Worm (Caenorhabditis elegans): ENCODE data around the gene mat-2.
"Not testable (repeated sequence)": the region's sequence is repeated elsewhere in the genome, so short reads cannot be mapped to it uniquely, and the experiment has no call there.

The mat-2 gene

DNA sequence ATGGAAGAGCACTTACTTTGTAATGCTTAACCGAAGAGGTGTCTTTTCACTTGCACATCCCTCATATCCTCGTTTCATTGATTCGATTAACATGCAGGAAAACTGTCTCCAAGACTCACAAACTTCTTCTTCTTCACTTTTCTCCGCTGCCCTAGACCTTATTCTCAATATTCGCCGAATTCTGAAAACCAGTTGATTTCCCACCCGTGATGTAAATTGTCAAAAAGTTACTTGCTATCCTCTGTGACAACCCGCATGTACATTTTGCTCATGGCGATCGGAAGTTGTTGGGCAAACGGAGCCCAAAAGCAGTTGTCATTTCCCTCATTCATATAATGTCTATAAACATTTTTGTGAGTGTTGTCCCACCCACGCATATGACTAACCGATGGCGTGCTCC, 2.1 kb upstream of the mat-2 start:
- TF ChIP-seq elt-1 (tag; optimal IDR thresholded peaks at IDR 0.05; ENCODE audit: borderline replicate concordance, insufficient read depth) (no peak), ham-2 (GFP tag; optimal IDR thresholded peaks at IDR 0.05) (no peak), zip-8 (tag; optimal IDR thresholded peaks at IDR 0.05) (no peak), nhr-2 (tag; optimal IDR thresholded peaks at IDR 0.05) (no peak), bed-3 (GFP tag; optimal IDR thresholded peaks at IDR 0.05) (no peak), cnd-1 (tag; optimal IDR thresholded peaks at IDR 0.05) (no peak), tbx-8 (GFP tag; optimal IDR thresholded peaks at IDR 0.05) (no peak), nhr-237 (tag; optimal IDR thresholded peaks at IDR 0.05) (no peak), unc-62 (GFP tag; optimal IDR thresholded peaks at IDR 0.05) (no peak), ceh-83 (GFP tag; optimal IDR thresholded peaks at IDR 0.05) (no peak), ceh-43 (GFP tag; optimal IDR thresholded peaks at IDR 0.05) (no peak), mab-5 (tag; optimal IDR thresholded peaks at IDR 0.05) (no peak)

DNA sequence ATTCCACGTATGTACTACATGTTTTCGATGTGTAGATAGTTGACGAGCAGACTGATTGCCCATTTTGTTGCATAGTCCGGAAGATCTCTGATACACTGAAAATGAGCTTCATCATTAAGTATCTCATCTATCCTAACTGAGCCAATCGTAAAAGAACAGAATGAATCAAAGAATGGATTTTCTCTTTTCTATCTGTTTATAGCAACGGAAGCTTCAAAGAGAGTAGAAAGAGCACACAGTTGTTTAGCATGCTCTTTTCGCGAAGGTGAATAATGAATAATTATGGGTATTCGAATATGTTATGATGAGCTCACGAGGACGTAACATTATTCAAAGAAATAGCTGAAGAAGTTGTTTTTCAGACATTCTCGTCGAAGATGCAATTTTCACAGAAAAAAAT, 1.4 kb upstream of the mat-2 start, which contains the start of gene glb-4:
TSS of gene glb-4 (minus strand) at position 101 of the 400 bp plus-strand sequence.
- TF ChIP-seq elt-1 (tag; optimal IDR thresholded peaks at IDR 0.05; ENCODE audit: borderline replicate concordance, insufficient read depth) (no peak), ceh-39 (tag; optimal IDR thresholded peaks at IDR 0.05) (no peak), zip-8 (tag; optimal IDR thresholded peaks at IDR 0.05) (no peak), unc-120 (tag; optimal IDR thresholded peaks at IDR 0.05; ENCODE audit: poor library complexity, severe bottlenecking) (no peak), sem-2 (GFP tag; optimal IDR thresholded peaks at IDR 0.05) (no peak), bed-3 (GFP tag; optimal IDR thresholded peaks at IDR 0.05) (no peak), ham-2 (GFP tag; optimal IDR thresholded peaks at IDR 0.05) (no peak)

DNA sequence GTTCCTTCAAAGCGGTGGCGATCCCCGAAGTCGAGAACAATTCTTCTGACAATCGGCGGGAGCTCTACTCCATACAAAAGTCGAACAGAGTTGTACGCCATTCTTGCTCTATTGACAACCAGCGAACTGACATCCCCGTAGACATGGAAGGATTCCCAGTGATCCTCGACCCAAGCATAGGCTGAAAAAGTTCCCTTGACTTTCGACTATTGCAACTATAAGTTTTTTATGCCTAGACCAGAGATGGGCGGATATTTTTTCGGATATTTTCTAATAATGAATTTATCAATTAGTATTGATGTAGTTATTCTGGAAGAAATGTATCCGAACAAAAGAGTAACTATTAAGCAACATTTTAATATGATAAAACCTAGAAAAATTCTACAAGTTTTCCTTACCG, 9.3 kb downstream of the mat-2 start, which contains the start of gene W10C6.2:
TSS of gene W10C6.2 (minus strand) at position 101 of the 400 bp plus-strand sequence.
- TF ChIP-seq pha-4 (tag; optimal IDR thresholded peaks at IDR 0.05); ceh-43 (GFP tag; optimal IDR thresholded peaks at IDR 0.05); lin-32 (GFP tag; optimal IDR thresholded peaks at IDR 0.05): not testable (repeated sequence)

DNA sequence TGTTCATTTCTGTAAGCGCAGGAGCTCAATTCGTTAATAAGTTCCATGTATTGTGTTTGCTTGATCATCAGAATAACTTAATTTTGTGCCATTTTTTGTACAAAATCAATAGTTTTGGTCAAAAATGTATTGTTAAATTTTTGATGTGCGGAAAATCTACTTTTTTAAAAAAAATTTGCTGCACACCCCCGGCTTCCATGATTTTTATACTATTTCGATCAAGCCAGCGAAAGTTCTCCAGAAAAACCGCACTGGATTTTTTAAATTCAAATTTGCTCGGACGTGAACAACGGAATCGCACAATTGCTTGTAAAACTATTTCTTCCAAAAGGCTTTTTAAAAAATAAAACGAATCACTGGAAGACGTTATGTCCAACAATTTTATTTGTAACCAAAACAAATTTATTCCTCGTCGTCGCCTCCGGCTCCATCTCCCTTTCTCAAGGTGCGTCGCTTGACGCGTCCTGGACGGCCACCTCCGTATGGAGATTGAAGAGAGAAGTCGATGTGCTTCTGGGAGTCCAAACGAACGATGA, 12.6 kb downstream of the mat-2 start:
- TF ChIP-seq bed-3 (GFP tag; optimal IDR thresholded peaks at IDR 0.05) (no peak), ztf-11 (tag; optimal IDR thresholded peaks at IDR 0.05) (no peak), flh-1 (GFP tag; optimal IDR thresholded peaks at IDR 0.05) (no peak), nhr-2 (tag; optimal IDR thresholded peaks at IDR 0.05) (no peak), mab-5 (tag; optimal IDR thresholded peaks at IDR 0.05) (no peak), unc-62 (GFP tag; optimal IDR thresholded peaks at IDR 0.05) (no peak), mep-1 (tag; optimal IDR thresholded peaks at IDR 0.05) (no peak), zip-8 (tag; optimal IDR thresholded peaks at IDR 0.05) (no peak)

DNA sequence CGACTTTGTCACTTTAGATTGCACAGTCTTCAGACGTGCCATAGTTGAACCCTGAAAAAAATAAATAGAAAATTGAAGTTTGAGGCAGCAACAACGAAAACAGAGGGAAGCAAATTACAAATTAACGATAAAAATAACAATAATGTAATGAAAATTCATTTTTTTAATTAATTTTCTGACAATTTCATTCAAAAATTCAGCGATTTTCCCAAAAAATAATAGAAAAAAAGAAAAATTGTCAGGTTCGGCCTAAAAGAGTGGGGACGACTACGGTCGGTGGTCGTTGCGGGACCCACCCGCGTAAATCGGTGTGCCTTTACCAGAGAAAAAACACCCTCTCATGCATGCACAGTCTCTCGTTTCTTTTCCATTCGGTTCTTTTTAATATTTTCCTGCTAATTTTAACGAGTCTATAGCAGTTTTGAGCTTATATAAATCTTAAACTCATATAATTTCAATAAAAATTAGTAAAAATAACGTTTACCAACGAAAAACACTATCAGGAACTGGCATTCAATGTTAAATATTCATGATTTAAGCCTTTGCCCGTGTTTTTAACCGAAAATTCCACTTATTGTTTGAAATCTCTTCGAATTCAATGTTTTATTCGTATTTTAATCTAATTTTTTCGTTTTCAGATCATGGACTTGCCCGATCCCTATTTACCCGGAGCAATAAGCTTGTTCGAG, 13.9 kb downstream of the mat-2 start, which contains the start of the genes rps-9 and lsm-1:
TSS of gene rps-9 (minus strand) at position 51 of the 689 bp plus-strand sequence.
TSS of gene lsm-1 (plus strand) at position 639 of the 689 bp plus-strand sequence.
- TF ChIP-seq ces-1 (GFP tag; optimal IDR thresholded peaks at IDR 0.05) (peak; percentile 44), mep-1 (tag; optimal IDR thresholded peaks at IDR 0.05) (peak; percentile 46), hlh-1 (tag; optimal IDR thresholded peaks at IDR 0.05) (peak; percentile 11), lsy-2 (tag; optimal IDR thresholded peaks at IDR 0.05) (peak; percentile 95), nhr-28 (tag; optimal IDR thresholded peaks at IDR 0.05) (no peak), nhr-237 (tag; optimal IDR thresholded peaks at IDR 0.05) (peak; percentile 50)

DNA sequence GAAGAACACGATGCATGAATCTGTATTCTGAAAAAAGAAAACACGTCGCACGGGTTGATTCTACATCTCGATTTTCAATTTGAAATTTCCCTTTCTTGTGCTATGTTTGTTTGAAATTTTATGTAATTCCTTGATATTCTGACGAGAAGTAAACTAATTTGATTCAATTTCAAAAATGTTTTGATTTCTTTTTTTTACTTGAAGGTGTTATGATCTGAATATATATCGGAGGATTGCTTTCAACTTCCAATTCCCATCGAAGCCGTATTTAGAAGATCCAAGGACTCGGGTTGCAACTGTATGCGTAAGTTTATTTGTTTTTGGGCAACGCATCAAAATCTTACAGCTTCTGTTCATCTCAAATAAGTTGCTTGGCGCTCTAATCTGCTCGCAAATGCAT, 14.8 kb downstream of the mat-2 start, which contains the start of gene F40F8.1:
TSS of gene F40F8.1 (plus strand) at position 301 of the 400 bp plus-strand sequence.
- TF ChIP-seq cnd-1 (tag; optimal IDR thresholded peaks at IDR 0.05), result no peak
- no peak for TF ChIP-seq ceh-83 (GFP tag; optimal IDR thresholded peaks at IDR 0.05)
- TF ChIP-seq drap-1 (GFP tag; optimal IDR thresholded peaks at IDR 0.05), result no peak

DNA sequence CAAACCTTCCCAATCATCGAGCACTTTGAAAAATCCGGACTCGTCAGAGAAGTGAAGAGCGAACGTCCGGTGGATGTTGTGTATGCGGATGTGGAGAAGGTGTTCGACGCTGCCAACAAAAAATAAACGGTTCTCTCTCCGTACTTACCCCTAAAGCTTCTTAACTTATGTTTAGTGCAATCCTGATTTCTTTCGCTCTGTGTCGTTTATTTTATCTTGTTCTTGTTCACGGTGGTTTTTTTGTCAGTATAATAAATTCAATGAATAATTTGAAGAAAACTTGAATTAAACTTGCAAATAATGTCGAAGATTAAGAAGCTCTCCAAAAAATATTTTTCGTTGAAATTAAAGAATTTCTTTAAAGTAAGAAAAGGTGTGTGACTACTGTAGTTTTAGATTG, 16.5 kb downstream of the mat-2 start, which contains the start of gene F40F8.3:
TSS of gene F40F8.3 (plus strand) at position 301 of the 400 bp plus-strand sequence.
- TF ChIP-seq nhr-76 (tag; optimal IDR thresholded peaks at IDR 0.05) (no peak), M03D4.4 (tag; optimal IDR thresholded peaks at IDR 0.05) (no peak), unc-120 (tag; optimal IDR thresholded peaks at IDR 0.05; ENCODE audit: poor library complexity, severe bottlenecking) (no peak), ceh-43 (GFP tag; optimal IDR thresholded peaks at IDR 0.05) (no peak), mab-5 (tag; optimal IDR thresholded peaks at IDR 0.05) (no peak), ztf-11 (tag; optimal IDR thresholded peaks at IDR 0.05) (no peak), ceh-39 (tag; optimal IDR thresholded peaks at IDR 0.05) (no peak), ces-1 (GFP tag; optimal IDR thresholded peaks at IDR 0.05) (no peak), drap-1 (GFP tag; optimal IDR thresholded peaks at IDR 0.05) (no peak), pha-4 (tag; optimal IDR thresholded peaks at IDR 0.05) (no peak), elt-1 (tag; optimal IDR thresholded peaks at IDR 0.05; ENCODE audit: borderline replicate concordance, insufficient read depth) (no peak), snpc-4 (tag; optimal IDR thresholded peaks at IDR 0.05) (no peak)
